Fruit fly (Drosophila melanogaster) whole organism, adult: ENCODE results near the gene CG6398.

Experiments used
- CG14711 ChIP-seq: fragments of 200-800 bp; sonication (Bioruptor generic); optimal IDR thresholded peaks from 2 replicates; lab custom pipeline; 2018; ENCODE audit warnings: missing biosample characterization, mild to moderate bottlenecking, missing genetic modification characterization, moderate library complexity
- CG33017 ChIP-seq: fragments of 200-800 bp; sonication (Bioruptor generic); optimal IDR thresholded peaks from 2 replicates; lab custom pipeline; 2018; ENCODE audit warnings: missing biosample characterization, mild to moderate bottlenecking, missing genetic modification characterization, moderate library complexity
- CG5204 ChIP-seq: fragments of 200-800 bp; sonication (Bioruptor generic); optimal IDR thresholded peaks from 2 replicates; lab custom pipeline; 2016; ENCODE audit warnings: missing biosample characterization, missing genetic modification characterization
- CG7045 ChIP-seq: fragments of 200-800 bp; sonication (Bioruptor generic); optimal IDR thresholded peaks from 2 replicates; lab custom pipeline; 2017; ENCODE audit warnings: missing biosample characterization, mild to moderate bottlenecking, missing genetic modification characterization
- Clk ChIP-seq: fragments of 200-800 bp; sonication (Bioruptor generic); optimal IDR thresholded peaks from 2 replicates; lab custom pipeline; 2017; ENCODE audit warnings: missing biosample characterization, missing genetic modification characterization
- bab1 ChIP-seq: fragments of 200-800 bp; sonication (Bioruptor generic); optimal IDR thresholded peaks from 3 replicates; lab custom pipeline; 2019; ENCODE audit warnings: missing biosample characterization, mild to moderate bottlenecking, missing genetic modification characterization, moderate library complexity
- cic ChIP-seq: fragments of 200-800 bp; sonication (Bioruptor generic); optimal IDR thresholded peaks from 2 replicates; lab custom pipeline; 2017; ENCODE audit warnings: missing biosample characterization, mild to moderate bottlenecking, missing genetic modification characterization, moderate library complexity
- kay ChIP-seq: fragments of 200-800 bp; sonication (Bioruptor generic); peaks from one replicate; lab custom pipeline; 2016; ENCODE audit warnings: missing biosample characterization, missing genetic modification characterization, borderline replicate concordance
- tj ChIP-seq: fragments of 200-800 bp; sonication (Bioruptor generic); optimal IDR thresholded peaks from 3 replicates; lab custom pipeline; 2017; ENCODE audit warnings: missing biosample characterization, mild to moderate bottlenecking, missing genetic modification characterization, moderate library complexity
- toe ChIP-seq: fragments of 200-800 bp; sonication (Bioruptor generic); optimal IDR thresholded peaks from 2 replicates; lab custom pipeline; 2016; ENCODE audit warnings: missing biosample characterization, missing genetic modification characterization

dm6 chrX:17819635-17820139 is 10.9 kb upstream of the CG6398 start, which contains the start of gene CG12986:
- TF ChIP-seq kay (no peak), cic (GFP tag; lab: Kevin White, UChicago) (no peak), CG7045 (no peak), CG14711 (tag; lab: Kevin White, UChicago) (no peak), tj (no peak), CG5204 (no peak), bab1 (GFP tag; lab: Kevin White, UChicago) (no peak), CG33017 (tag; lab: Kevin White, UChicago) (no peak), toe (no peak), Clk (GFP tag; lab: Kevin White, UChicago) (no peak)
